Worm (Caenorhabditis elegans): ENCODE measurements around the gene ketn-1.

Gene ketn-1

ce11 chrV:2758437-2758836 lies 49.2 kb downstream of the ketn-1 start:
- TF ChIP-seq set-16 (GFP tag; IDR thresholded peaks at IDR 0.05), result peak; percentile 55
- no peak for TF ChIP-seq snpc-4 (tag; optimal IDR thresholded peaks at IDR 0.05)
- 0 out of 2 replicates have a peak, but pooled peaks have one; percentile 32 for TF ChIP-seq F26F4.8 (GFP tag; conservative IDR thresholded peaks at IDR 0.05)
- 0 out of 2 replicates have a peak, but pooled peaks have one; percentile 8 for TF ChIP-seq ceh-44 (GFP tag; IDR thresholded peaks at IDR 0.05)
- TF ChIP-seq ces-1 (GFP tag; optimal IDR thresholded peaks at IDR 0.05), result no peak
- no peak for TF ChIP-seq ceh-28 (tag; optimal IDR thresholded peaks at IDR 0.05)

ce11 chrV:2757226-2757893 lies 50.3 kb downstream of the ketn-1 start, which contains the start of gene srx-28:
Gene srx-28, minus strand, starts transcription at chrV:2757276.
- TF ChIP-seq Y5F2A.4 (GFP tag; optimal IDR thresholded peaks at IDR 0.05) (no peak), spr-1 (tag; optimal IDR thresholded peaks at IDR 0.05) (no peak), madf-5 (GFP tag; IDR thresholded peaks at IDR 0.05) (no peak), set-16 (GFP tag; IDR thresholded peaks at IDR 0.05) (peak; percentile 86), dmd-9 (GFP tag; IDR thresholded peaks at IDR 0.05) (0 out of 2 replicates have a peak, but pooled peaks have one; percentile 48), unc-130 (GFP tag; optimal IDR thresholded peaks at IDR 0.05) (no peak), aha-1 (tag) (peak; percentile 37), spr-3 (GFP tag; optimal IDR thresholded peaks at IDR 0.05) (no peak), zip-11 (GFP tag; IDR thresholded peaks at IDR 0.05) (no peak), mdl-1 (tag; optimal IDR thresholded peaks at IDR 0.05) (no peak)

- TF ChIP-seq Y5F2A.4 (GFP tag; optimal IDR thresholded peaks at IDR 0.05) (no peak), snpc-4 (tag; optimal IDR thresholded peaks at IDR 0.05) (no peak), ceh-20 (GFP tag; IDR thresholded peaks at IDR 0.05) (no peak), dpl-1 (GFP tag; optimal IDR thresholded peaks at IDR 0.05) (no peak), dmd-9 (GFP tag; IDR thresholded peaks at IDR 0.05) (no peak), zag-1 (tag; optimal IDR thresholded peaks at IDR 0.05) (no peak), ZK546.5 (tag; optimal IDR thresholded peaks at IDR 0.05) (no peak), attf-4 (tag; optimal IDR thresholded peaks at IDR 0.05) (no peak), lin-38 (GFP tag; IDR thresholded peaks at IDR 0.05) (no peak), aly-2 (tag; optimal IDR thresholded peaks at IDR 0.05) (no peak), ceh-82 (tag; optimal IDR thresholded peaks at IDR 0.05) (no peak), ztf-11 (tag; optimal IDR thresholded peaks at IDR 0.05) (no peak), pha-4 (GFP tag; IDR thresholded peaks at IDR 0.05) (no peak), pha-4 (tag; optimal IDR thresholded peaks at IDR 0.05) (no peak), hlh-30 (tag; optimal IDR thresholded peaks at IDR 0.05; ENCODE audit: insufficient read depth) (no peak), fkh-10 (GFP tag; optimal IDR thresholded peaks at IDR 0.05) (no peak)
These were observed 54.7 kb downstream of the ketn-1 start, which contains the start of gene srx-26 for ce11 chrV:2753007-2753406. Gene srx-26, minus strand, starts transcription at chrV:2753107.

- no peak for TF ChIP-seq ceh-20 (GFP tag; IDR thresholded peaks at IDR 0.05)
- TF ChIP-seq vab-7 (GFP tag; IDR thresholded peaks at IDR 0.05), result no peak
- TF ChIP-seq hlh-30 (tag; optimal IDR thresholded peaks at IDR 0.05; ENCODE audit: insufficient read depth), result no peak
- TF ChIP-seq F49E8.2 (tag; optimal IDR thresholded peaks at IDR 0.05; ENCODE audit: borderline replicate concordance), result no peak
- no peak for TF ChIP-seq skn-1 (tag; optimal IDR thresholded peaks at IDR 0.05)
- TF ChIP-seq set-16 (GFP tag; IDR thresholded peaks at IDR 0.05), result no peak
- TF ChIP-seq snpc-1.2 (GFP tag; IDR thresholded peaks at IDR 0.05), result no peak
- TF ChIP-seq daf-12 (tag; optimal IDR thresholded peaks at IDR 0.05), result no peak
- TF ChIP-seq aly-2 (tag; optimal IDR thresholded peaks at IDR 0.05), result no peak
- TF ChIP-seq daf-19 (GFP tag; conservative IDR thresholded peaks at IDR 0.05), result no peak
- no peak for TF ChIP-seq ces-1 (GFP tag; optimal IDR thresholded peaks at IDR 0.05)
- TF ChIP-seq dmd-8 (GFP tag; IDR thresholded peaks at IDR 0.05), result no peak
- no peak for TF ChIP-seq ceh-44 (GFP tag; IDR thresholded peaks at IDR 0.05)
- no peak for TF ChIP-seq dmd-6 (GFP tag; IDR thresholded peaks at IDR 0.05)
- TF ChIP-seq zip-2 (tag; optimal IDR thresholded peaks at IDR 0.05), result no peak
- no peak for TF ChIP-seq unc-62 (GFP tag; optimal IDR thresholded peaks at IDR 0.05 in 1 of 2)
- TF ChIP-seq unc-62 (tag; optimal IDR thresholded peaks at IDR 0.05), result no peak
- no peak for TF ChIP-seq lsy-2 (tag; optimal IDR thresholded peaks at IDR 0.05)
These were observed 57.7 kb downstream of the ketn-1 start, which contains the start of gene srx-24 for ce11 chrV:2750006-2750405. Gene srx-24, minus strand, starts transcription at chrV:2750106.

Data from whole organism, L4 larva.